Worm (Caenorhabditis elegans): ENCODE data around the gene ZK809.8.
A peak's percentile ranks its signal among the peaks of the same experiment; 100 is the strongest.

ZK809.8 gene

ce11 chrIV:11692071-11692673, 43.3 kb upstream of the ZK809.8 start (continued):
- TF ChIP-seq mdl-1 (tag; optimal IDR thresholded peaks at IDR 0.05) = no peak
- peak; percentile 75 for TF ChIP-seq nhr-23 (tag; optimal IDR thresholded peaks at IDR 0.05)
- peak; percentile 96 for TF ChIP-seq elt-2 (tag; optimal IDR thresholded peaks at IDR 0.05)
- TF ChIP-seq ceh-28 (tag; optimal IDR thresholded peaks at IDR 0.05) = peak; percentile 51
- no peak for TF ChIP-seq nhr-67 (tag; optimal IDR thresholded peaks at IDR 0.05)
- peak; percentile 47 for TF ChIP-seq skn-1 (tag; optimal IDR thresholded peaks at IDR 0.05)
- TF ChIP-seq sea-2 (GFP tag; optimal IDR thresholded peaks at IDR 0.05) = no peak
- no peak for TF ChIP-seq nhr-43 (tag; optimal IDR thresholded peaks at IDR 0.05; ENCODE audit: poor library complexity, severe bottlenecking)
- TF ChIP-seq lin-39 (tag; optimal IDR thresholded peaks at IDR 0.05) = peak; percentile 73
- peak; percentile 38 for TF ChIP-seq tbx-2 (tag; optimal IDR thresholded peaks at IDR 0.05)
- TF ChIP-seq eor-1 (tag; optimal IDR thresholded peaks at IDR 0.05) = no peak
- no peak for TF ChIP-seq nhr-77 (tag; optimal IDR thresholded peaks at IDR 0.05)
- no peak for TF ChIP-seq R02D3.7 (tag; optimal IDR thresholded peaks at IDR 0.05)
- peak in 2 of 3 experiments; percentile 51 to 61 for TF ChIP-seq elt-3 (tag; optimal IDR thresholded peaks at IDR 0.05)
- TF ChIP-seq mml-1 (tag; optimal IDR thresholded peaks at IDR 0.05) = no peak
- peak; percentile 51 for TF ChIP-seq lsy-12 (tag; optimal IDR thresholded peaks at IDR 0.05)
- no peak for TF ChIP-seq egl-5 (tag; optimal IDR thresholded peaks at IDR 0.05)

DNA sequence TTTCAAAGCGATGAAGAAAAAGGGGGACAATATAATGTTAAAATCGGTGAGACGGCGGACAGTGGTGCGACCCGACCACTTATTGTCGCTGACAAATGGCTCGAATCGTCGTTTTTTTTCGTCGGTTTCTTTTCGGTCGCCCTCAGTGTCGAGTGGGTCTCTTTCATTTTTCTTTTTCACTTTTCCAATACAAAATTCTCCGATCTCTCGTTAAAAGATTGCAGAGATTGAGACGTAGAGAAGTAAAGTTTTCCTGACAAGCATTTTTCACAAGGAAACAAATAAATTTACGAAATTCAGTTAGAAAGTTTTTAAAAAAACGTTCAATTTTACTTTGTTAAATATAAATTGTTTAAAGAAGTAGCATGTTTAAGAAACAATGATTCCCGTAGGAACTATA, 42.7 kb upstream of the ZK809.8 start:
- TF ChIP-seq nhr-76 (tag; optimal IDR thresholded peaks at IDR 0.05) (no peak), lin-39 (tag; optimal IDR thresholded peaks at IDR 0.05) (peak; percentile 27)

DNA sequence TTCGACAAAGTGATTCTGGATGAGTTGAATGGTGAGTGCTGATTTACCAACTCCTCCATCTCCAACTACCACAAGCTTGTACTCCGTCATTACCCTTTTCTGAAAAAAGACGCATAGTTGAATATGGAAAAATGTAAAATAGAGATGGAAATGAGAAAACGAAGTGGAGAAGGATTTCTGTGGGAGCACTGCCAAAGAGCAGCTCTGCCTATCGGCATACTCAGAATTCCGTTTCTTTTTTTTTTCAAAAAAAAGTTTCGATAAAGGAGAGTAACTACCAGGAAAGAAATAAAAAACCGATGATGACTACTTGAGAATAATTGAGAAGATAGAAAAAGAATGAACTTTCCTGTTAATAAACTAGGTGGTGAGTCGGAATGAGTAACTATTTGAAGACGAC, 42.1 kb upstream of the ZK809.8 start, which contains the start of gene let-60:
TSS of gene let-60 (minus strand) at position 101 of the 400 bp plus-strand sequence.
- TF ChIP-seq ceh-28 (tag; optimal IDR thresholded peaks at IDR 0.05) = no peak
- no peak for TF ChIP-seq aly-2 (tag; optimal IDR thresholded peaks at IDR 0.05)
- no peak for TF ChIP-seq jun-1 (tag; optimal IDR thresholded peaks at IDR 0.05)
- TF ChIP-seq egl-5 (tag; optimal IDR thresholded peaks at IDR 0.05) = no peak
- no peak for TF ChIP-seq fos-1 (tag; optimal IDR thresholded peaks at IDR 0.05)
- no peak for TF ChIP-seq daf-12 (tag; optimal IDR thresholded peaks at IDR 0.05)
- no peak for TF ChIP-seq ceh-9 (tag; optimal IDR thresholded peaks at IDR 0.05)
- no peak for TF ChIP-seq ztf-4 (tag; optimal IDR thresholded peaks at IDR 0.05)
- TF ChIP-seq unc-62 (GFP tag; optimal IDR thresholded peaks at IDR 0.05) = no peak
- TF ChIP-seq mml-1 (tag; optimal IDR thresholded peaks at IDR 0.05) = no peak
- TF ChIP-seq elt-1 (tag; optimal IDR thresholded peaks at IDR 0.05) = no peak
- TF ChIP-seq nhr-11 (tag; optimal IDR thresholded peaks at IDR 0.05) = no peak
- TF ChIP-seq zag-1 (tag; optimal IDR thresholded peaks at IDR 0.05) = no peak
- no peak for TF ChIP-seq fkh-10 (GFP tag; optimal IDR thresholded peaks at IDR 0.05)
- TF ChIP-seq R02D3.7 (tag; optimal IDR thresholded peaks at IDR 0.05) = no peak
- TF ChIP-seq nhr-77 (tag; optimal IDR thresholded peaks at IDR 0.05) = no peak
- no peak for TF ChIP-seq lsy-12 (tag; optimal IDR thresholded peaks at IDR 0.05)
- TF ChIP-seq elt-3 (tag; optimal IDR thresholded peaks at IDR 0.05) = no peak

ce11 chrIV:11688018-11688417, 39.2 kb upstream of the ZK809.8 start, which contains the start of gene ZK792.5:
Gene ZK792.5, minus strand, starts transcription at chrIV:11688118.
- TF ChIP-seq nhr-67 (tag; optimal IDR thresholded peaks at IDR 0.05) (no peak), aly-2 (tag; optimal IDR thresholded peaks at IDR 0.05) (no peak), fkh-2 (tag; optimal IDR thresholded peaks at IDR 0.05) (no peak), nhr-28 (tag; optimal IDR thresholded peaks at IDR 0.05) (no peak), zag-1 (tag; optimal IDR thresholded peaks at IDR 0.05) (no peak), ceh-82 (tag; optimal IDR thresholded peaks at IDR 0.05) (no peak), skn-1 (tag; optimal IDR thresholded peaks at IDR 0.05) (no peak), ztf-4 (tag; optimal IDR thresholded peaks at IDR 0.05) (no peak), nhr-77 (tag; optimal IDR thresholded peaks at IDR 0.05) (no peak), nhr-11 (tag; optimal IDR thresholded peaks at IDR 0.05) (no peak), egl-27 (tag; optimal IDR thresholded peaks at IDR 0.05) (no peak), nfya-1 (tag; optimal IDR thresholded peaks at IDR 0.05; ENCODE audit: insufficient read depth) (no peak), snpc-4 (tag; optimal IDR thresholded peaks at IDR 0.05) (no peak), sea-2 (GFP tag; optimal IDR thresholded peaks at IDR 0.05) (no peak), lsy-12 (tag; optimal IDR thresholded peaks at IDR 0.05) (no peak), unc-62 (GFP tag; optimal IDR thresholded peaks at IDR 0.05) (no peak), pqm-1 (tag; optimal IDR thresholded peaks at IDR 0.05) (no peak), jun-1 (tag; optimal IDR thresholded peaks at IDR 0.05) (no peak), ama-1 (optimal IDR thresholded peaks at IDR 0.05) (no peak), elt-1 (tag; optimal IDR thresholded peaks at IDR 0.05) (no peak)

Data from whole organism, L3 larva.